Worm (Caenorhabditis elegans) whole organism, mixed stage, embryonic: ENCODE results near the gene best-12.

Experiments
- M03D4.4 ChIP-seq: sonication (generic microtip); optimal IDR thresholded peaks from 2 replicates; lab custom pipeline; 2017; ENCODE audit warnings: mild to moderate bottlenecking, missing genetic modification characterization, missing compliant biosample characterization
- bed-3 ChIP-seq: fragments of 200-800 bp; sonication (Bioruptor generic); optimal IDR thresholded peaks from 3 replicates; lab custom pipeline; 2018; ENCODE audit warnings: mild to moderate bottlenecking, missing genetic modification characterization, moderate library complexity, missing compliant biosample characterization
- blmp-1 ChIP-seq: fragments of 150-350 bp; optimal IDR thresholded peaks from 2 replicates; lab custom pipeline; 2014; ENCODE audit warnings: missing biosample characterization, missing genetic modification characterization
- ceh-39 ChIP-seq: fragments of 150-350 bp; optimal IDR thresholded peaks from 2 replicates; lab custom pipeline; 2014; ENCODE audit warnings: missing biosample characterization, missing genetic modification characterization
- ceh-43 ChIP-seq: fragments of 200-800 bp; sonication (Bioruptor generic); optimal IDR thresholded peaks from 2 replicates; lab custom pipeline; 2018; ENCODE audit warnings: mild to moderate bottlenecking, missing genetic modification characterization, moderate library complexity, missing compliant biosample characterization
- ceh-83 ChIP-seq: fragments of 200-800 bp; sonication (Bioruptor generic); optimal IDR thresholded peaks from 2 replicates; lab custom pipeline; 2018; ENCODE audit warnings: mild to moderate bottlenecking, missing genetic modification characterization, missing compliant biosample characterization
- ces-1 ChIP-seq: fragments of 150-350 bp; optimal IDR thresholded peaks from 2 replicates; lab custom pipeline; 2014; ENCODE audit warnings: missing biosample characterization, missing genetic modification reagents, missing genetic modification characterization
- cnd-1 ChIP-seq: fragments of 200-800 bp; sonication (Bioruptor generic); optimal IDR thresholded peaks from 2 replicates; lab custom pipeline; 2018; ENCODE audit warnings: mild to moderate bottlenecking, missing genetic modification characterization, missing compliant biosample characterization
- drap-1 ChIP-seq: fragments of 200-800 bp; sonication (Bioruptor generic); optimal IDR thresholded peaks from 3 replicates; lab custom pipeline; 2018; ENCODE audit warnings: mild to moderate bottlenecking, missing genetic modification characterization, missing compliant biosample characterization
- elt-1 ChIP-seq: sonication (generic microtip); optimal IDR thresholded peaks from 2 replicates; lab custom pipeline; 2017; ENCODE audit warnings: missing genetic modification characterization, mild to moderate bottlenecking, missing compliant biosample characterization, antibody characterized with exemption, moderate library complexity, borderline replicate concordance; ENCODE audit not compliant: insufficient read depth
- elt-3 ChIP-seq: fragments of 150-350 bp; optimal IDR thresholded peaks from 2 replicates; lab custom pipeline; 2014; ENCODE audit warnings: missing biosample characterization, missing genetic modification characterization
- flh-1 ChIP-seq: fragments of 200-800 bp; sonication (Bioruptor generic); optimal IDR thresholded peaks from 2 replicates; lab custom pipeline; 2018; ENCODE audit warnings: mild to moderate bottlenecking, missing genetic modification characterization, moderate library complexity, missing compliant biosample characterization
- ham-2 ChIP-seq: fragments of 200-800 bp; sonication (Bioruptor generic); optimal IDR thresholded peaks from 2 replicates; lab custom pipeline; 2018; ENCODE audit warnings: mild to moderate bottlenecking, missing genetic modification characterization, missing compliant biosample characterization
- hlh-1 ChIP-seq: fragments of 150-350 bp; optimal IDR thresholded peaks from 2 replicates; lab custom pipeline; 2014; ENCODE audit warnings: missing biosample characterization, missing genetic modification reagents, missing genetic modification characterization
- lin-13 ChIP-seq: fragments of 150-350 bp; optimal IDR thresholded peaks from 2 replicates; lab custom pipeline; 2014; ENCODE audit warnings: missing biosample characterization, missing genetic modification characterization
- lin-32 ChIP-seq: fragments of 200-800 bp; sonication (Bioruptor generic); optimal IDR thresholded peaks from 2 replicates; lab custom pipeline; 2018; ENCODE audit warnings: mild to moderate bottlenecking, missing genetic modification characterization, missing compliant biosample characterization
- lsy-2 ChIP-seq: fragments of 150-350 bp; optimal IDR thresholded peaks from 2 replicates; lab custom pipeline; 2014; ENCODE audit warnings: missing biosample characterization, missing genetic modification characterization
- mab-5 ChIP-seq: fragments of 150-350 bp; optimal IDR thresholded peaks from 2 replicates; lab custom pipeline; 2014; ENCODE audit warnings: missing biosample characterization, missing genetic modification characterization
- mep-1 ChIP-seq: fragments of 150-350 bp; optimal IDR thresholded peaks from 2 replicates; lab custom pipeline; 2017; ENCODE audit warnings: missing biosample characterization, missing genetic modification reagents, missing genetic modification characterization, inconsistent platforms
- nhr-12 ChIP-seq: fragments of 150-350 bp; optimal IDR thresholded peaks from 2 replicates; lab custom pipeline; 2014; ENCODE audit warnings: missing biosample characterization, missing genetic modification characterization
- nhr-2 ChIP-seq: fragments of 150-350 bp; optimal IDR thresholded peaks from 2 replicates; lab custom pipeline; 2014; ENCODE audit warnings: missing biosample characterization, missing genetic modification characterization
- nhr-28 ChIP-seq: fragments of 150-350 bp; optimal IDR thresholded peaks from 2 replicates; lab custom pipeline; 2014; ENCODE audit warnings: missing biosample characterization, missing genetic modification characterization
- nhr-76 ChIP-seq: sonication (generic microtip); optimal IDR thresholded peaks from 2 replicates; lab custom pipeline; 2017; ENCODE audit warnings: missing biosample characterization, missing genetic modification characterization
- snpc-4 ChIP-seq: fragments of 150-350 bp; optimal IDR thresholded peaks from 2 replicates; lab custom pipeline; 2014; ENCODE audit warnings: missing biosample characterization, missing genetic modification characterization
- sptf-1 ChIP-seq: sonication (generic microtip); optimal IDR thresholded peaks from 2 replicates; lab custom pipeline; 2017; ENCODE audit warnings: mild to moderate bottlenecking, missing genetic modification characterization, moderate library complexity, missing compliant biosample characterization
- tbx-8 ChIP-seq: fragments of 200-800 bp; sonication (Bioruptor generic); optimal IDR thresholded peaks from 2 replicates; lab custom pipeline; 2018; ENCODE audit warnings: mild to moderate bottlenecking, missing genetic modification characterization, moderate library complexity, missing compliant biosample characterization
- unc-120 ChIP-seq: sonication (generic microtip); optimal IDR thresholded peaks from 2 replicates; lab custom pipeline; 2017; ENCODE audit warnings: missing genetic modification characterization, missing compliant biosample characterization; ENCODE audit not compliant: poor library complexity, severe bottlenecking
- unc-39 ChIP-seq: fragments of 150-350 bp; optimal IDR thresholded peaks from 2 replicates; lab custom pipeline; 2014; ENCODE audit warnings: missing biosample characterization, missing genetic modification characterization
- unc-62 ChIP-seq: fragments of 150-350 bp; optimal IDR thresholded peaks from 2 replicates; lab custom pipeline; 2014; ENCODE audit warnings: missing biosample characterization, missing genetic modification reagents, missing genetic modification characterization
- ztf-11 ChIP-seq: fragments of 150-350 bp; optimal IDR thresholded peaks from 2 replicates; lab custom pipeline; 2014; ENCODE audit warnings: missing biosample characterization, missing genetic modification characterization

best-12 gene

DNA sequence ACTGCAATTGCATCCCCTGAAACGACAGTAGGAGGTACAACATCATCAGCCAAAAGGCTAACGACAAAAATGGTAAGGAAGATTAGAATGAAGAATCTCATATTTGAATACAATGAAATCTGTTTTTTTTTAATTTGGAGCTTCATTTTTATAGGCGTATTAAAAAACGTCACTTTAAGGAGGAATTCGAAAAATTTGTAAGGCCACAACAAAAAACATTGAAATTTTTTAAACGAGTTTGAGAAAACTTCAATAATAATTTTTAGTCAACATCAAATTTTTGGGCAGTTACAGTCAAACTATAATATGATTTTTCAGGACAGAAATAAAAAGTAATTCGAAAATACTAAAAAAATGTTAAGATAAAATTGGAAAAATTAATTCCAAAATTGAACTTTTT is 13.5 kb downstream of the best-12 start, which contains the start of gene F14H3.14:
F14H3.14 (minus strand) TSS at position 101 of the 400 bp plus-strand sequence.
- TF ChIP-seq nhr-2 (tag; lab: Kevin White, UChicago): no peak

DNA sequence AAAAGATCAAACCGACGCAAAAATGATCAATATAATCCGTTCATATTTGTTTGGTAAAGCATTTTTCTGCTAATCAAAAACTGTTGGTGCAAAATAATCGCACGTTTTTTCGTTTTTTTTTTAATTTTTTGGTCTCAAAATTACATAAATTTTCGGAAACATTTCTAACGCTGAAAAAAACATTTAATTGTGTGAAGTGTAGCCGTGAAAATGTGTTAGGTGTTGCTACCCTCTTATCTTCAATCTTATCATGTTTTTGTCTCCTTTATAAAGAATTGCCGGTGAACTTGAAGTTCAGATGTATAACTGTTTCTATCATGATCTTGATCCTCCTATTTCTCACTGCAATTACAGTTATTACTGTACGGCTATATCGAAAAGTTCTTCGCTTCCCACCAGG is 19.7 kb downstream of the best-12 start, which contains the start of gene cyp-35D1:
cyp-35D1 (plus strand) TSS at position 301 of the 400 bp plus-strand sequence.
- TF ChIP-seq tbx-8 (GFP tag; lab: Kevin White, UChicago): no peak
- no peak for TF ChIP-seq ham-2 (GFP tag; lab: Kevin White, UChicago)
- TF ChIP-seq mep-1 (tag; lab: Kevin White, UChicago): no peak
- TF ChIP-seq lin-32 (GFP tag; lab: Kevin White, UChicago): no peak
- TF ChIP-seq unc-39: no peak
- TF ChIP-seq ceh-39 (tag; lab: Kevin White, UChicago): no peak
- TF ChIP-seq lsy-2 (tag; lab: Kevin White, UChicago): no peak
- TF ChIP-seq lin-13: no peak

ce11 chrV:16071167-16071566 is 21.9 kb downstream of the best-12 start, which contains the start of gene nhr-176:
Gene nhr-176, plus strand, starts transcription at chrV:16071325.
- no peak for TF ChIP-seq ceh-43
- no peak for TF ChIP-seq mep-1 (tag; lab: Kevin White, UChicago)
- TF ChIP-seq lin-32 (GFP tag; lab: Kevin White, UChicago): no peak
- TF ChIP-seq ham-2 (GFP tag; lab: Kevin White, UChicago): no peak
- TF ChIP-seq lin-13: no peak
- TF ChIP-seq sptf-1 (tag; lab: Kevin White, UChicago): no peak
- no peak for TF ChIP-seq cnd-1 (tag; lab: Kevin White, UChicago)
- TF ChIP-seq blmp-1 (tag; lab: Kevin White, UChicago): no peak
- TF ChIP-seq, all 35 proteins: peak for 0

DNA sequence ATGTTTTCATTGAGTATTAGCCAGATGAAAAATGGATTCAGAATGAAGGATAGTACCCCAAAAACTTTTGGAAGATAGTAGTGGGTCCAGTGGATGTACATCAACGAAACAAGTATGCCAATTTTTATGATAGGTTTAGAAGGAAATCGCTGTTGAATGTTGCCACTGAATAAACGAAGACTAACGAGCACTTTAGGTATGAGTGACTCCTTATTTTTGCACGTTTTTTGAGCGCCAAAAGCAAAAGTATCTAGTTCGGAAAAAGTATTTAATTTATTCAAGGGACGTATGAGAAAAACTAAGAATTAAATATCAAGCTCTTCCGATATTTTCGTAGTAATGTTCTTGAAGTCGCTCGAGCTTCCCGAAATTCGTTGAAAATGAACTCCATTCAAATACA is 24.6 kb downstream of the best-12 start, which contains the start of gene srj-10:
srj-10 (minus strand) TSS at position 101 of the 400 bp plus-strand sequence.
- TF ChIP-seq cnd-1 (tag; lab: Kevin White, UChicago): no peak
- no peak for TF ChIP-seq elt-3 (tag; lab: Kevin White, UChicago)
- no peak for TF ChIP-seq elt-1 (tag; lab: Kevin White, UChicago)
- no peak for TF ChIP-seq nhr-12 (tag; lab: Kevin White, UChicago)

ce11 chrV:16075250-16075709 is 26.0 kb downstream of the best-12 start, which contains the start of the genes F14H3.12 and srj-29:
Gene F14H3.12, minus strand, starts transcription at chrV:16075323.
Gene srj-29, plus strand, starts transcription at chrV:16075659.
- TF ChIP-seq snpc-4 (tag; lab: Kevin White, UChicago): no peak
- no peak for TF ChIP-seq nhr-76 (tag; lab: Kevin White, UChicago)
- no peak for TF ChIP-seq elt-3 (tag; lab: Kevin White, UChicago)
- no peak for TF ChIP-seq ceh-83 (GFP tag; lab: Kevin White, UChicago)
- no peak for TF ChIP-seq flh-1
- TF ChIP-seq mab-5 (tag; lab: Kevin White, UChicago): no peak
- TF ChIP-seq nhr-28 (tag; lab: Kevin White, UChicago): no peak
- no peak for TF ChIP-seq hlh-1
- no peak for TF ChIP-seq ztf-11 (tag; lab: Kevin White, UChicago)
- no peak for TF ChIP-seq tbx-8 (GFP tag; lab: Kevin White, UChicago)
- TF ChIP-seq unc-62: no peak
- no peak for TF ChIP-seq sptf-1 (tag; lab: Kevin White, UChicago)
- TF ChIP-seq M03D4.4 (tag; lab: Kevin White, UChicago): no peak
- no peak for TF ChIP-seq lin-32 (GFP tag; lab: Kevin White, UChicago)
- no peak for TF ChIP-seq elt-1 (tag; lab: Kevin White, UChicago)

DNA sequence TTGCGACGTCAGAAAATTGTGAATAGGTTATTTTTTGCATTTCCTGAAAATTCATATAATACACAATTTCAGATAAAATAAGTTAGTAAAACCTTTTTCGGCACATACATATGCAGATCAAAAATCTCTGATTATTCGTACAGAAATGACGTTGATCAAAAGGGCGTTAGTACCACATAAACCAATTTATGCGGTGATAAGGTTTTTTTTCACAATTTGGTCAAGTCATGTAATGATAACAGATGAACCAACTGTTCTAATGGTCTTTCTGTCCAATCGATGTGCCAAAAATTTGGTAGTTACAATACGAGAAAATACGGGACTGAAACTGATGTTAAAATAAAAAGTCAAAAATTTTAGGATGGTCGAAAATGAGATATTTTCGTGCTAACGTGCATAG is 30.8 kb downstream of the best-12 start:
- TF ChIP-seq lin-32 (GFP tag; lab: Kevin White, UChicago) (no peak), unc-120 (no peak), ces-1 (GFP tag; lab: Kevin White, UChicago) (no peak), tbx-8 (GFP tag; lab: Kevin White, UChicago) (no peak), bed-3 (GFP tag; lab: Kevin White, UChicago) (no peak), nhr-12 (tag; lab: Kevin White, UChicago) (no peak), drap-1 (GFP tag; lab: Kevin White, UChicago) (no peak)
